Worm (Caenorhabditis elegans): ENCODE measurements around the gene bcmo-2.

- TF ChIP-seq cnd-1 (tag; optimal IDR thresholded peaks at IDR 0.05) (no peak), nhr-28 (tag; optimal IDR thresholded peaks at IDR 0.05) (no peak), nhr-2 (tag; optimal IDR thresholded peaks at IDR 0.05) (no peak)
These were observed 42.3 kb upstream of the bcmo-2 start for ce11 chrII:3952967-3953366.
